Fruit fly (Drosophila melanogaster): ENCODE measurements around the gene CG4743.

CG4743 gene

DNA sequence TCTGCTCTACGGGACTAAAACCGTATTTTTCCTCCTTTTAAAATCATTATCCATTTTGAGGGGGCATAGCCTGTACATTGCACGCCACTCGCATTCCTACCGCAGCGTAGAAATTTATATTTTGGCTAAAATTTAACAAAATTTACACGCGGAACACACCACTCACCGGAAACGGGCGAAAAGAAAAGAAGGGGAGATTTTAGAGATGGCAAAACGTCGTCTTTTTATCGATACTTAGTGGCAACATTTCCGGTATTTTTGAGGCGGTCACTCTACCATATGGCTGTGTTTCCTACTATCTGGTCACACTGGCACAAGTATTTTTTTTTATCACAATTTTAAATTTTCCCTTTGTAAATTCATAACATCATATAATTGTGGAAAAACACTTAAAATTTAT is 4.5 kb upstream of the CG4743 start, which contains the start of gene RpL27 (continued):
- TF ChIP-seq jumu (GFP tag; optimal IDR thresholded peaks at IDR 0.05) (no peak), Elba2 (GFP tag; optimal IDR thresholded peaks at IDR 0.05) (no peak), ERR (GFP tag; optimal IDR thresholded peaks at IDR 0.05) (peak; percentile 75), fd96Cb (tag; optimal IDR thresholded peaks at IDR 0.05) (peak; percentile 31), Dek (tag; optimal IDR thresholded peaks at IDR 0.05) (peak; percentile 68), pzg (GFP tag; optimal IDR thresholded peaks at IDR 0.05) (peak; percentile 90), crp (GFP tag; optimal IDR thresholded peaks at IDR 0.05) (peak; percentile 1 to 82), Ets97D (GFP tag; optimal IDR thresholded peaks at IDR 0.05) (peak; percentile 99), CG13123 (GFP tag; optimal IDR thresholded peaks at IDR 0.05) (peak; percentile 44), CG4360 (GFP tag; IDR thresholded peaks at IDR 0.05) (0 out of 2 replicates have a peak, but pooled peaks have one; percentile 23), Hr39 (optimal IDR thresholded peaks at IDR 0.05) (no peak), NC2β (GFP tag; optimal IDR thresholded peaks at IDR 0.05) (peak; percentile 96), Dip2 (GFP tag; IDR thresholded peaks at IDR 0.05) (no peak), ken (GFP tag; IDR thresholded peaks at IDR 0.05) (peak; percentile 85; the same call in 2 of the 3 replicates), CG14860 (GFP tag; IDR thresholded peaks at IDR 0.05; ENCODE audit: partially characterized antibody) (no peak), gsb (GFP tag; IDR thresholded peaks at IDR 0.05) (0 out of 2 replicates have a peak, but pooled peaks have one; percentile 41), bigmax (GFP tag; optimal IDR thresholded peaks at IDR 0.05) (peak; percentile 70), B-H1 (GFP tag; IDR thresholded peaks at IDR 0.05) (peak; percentile 42; the same call in 1 of the 3 replicates), Ada2b (GFP tag; IDR thresholded peaks at IDR 0.05) (peak; percentile 58; the same call in 1 of the 2 replicates), CG10321 (GFP tag; IDR thresholded peaks at IDR 0.05) (peak; percentile 24; the same call in 1 of the 2 replicates), CG18476 (GFP tag; optimal IDR thresholded peaks at IDR 0.05) (no peak), CG15696 (tag; optimal IDR thresholded peaks at IDR 0.05) (peak; percentile 46), jing (GFP tag; optimal IDR thresholded peaks at IDR 0.05) (no peak), ttk (GFP tag; IDR thresholded peaks at IDR 0.05) (peak; percentile 63; the same call in 1 of the 2 replicates), z (GFP tag; IDR thresholded peaks at IDR 0.05) (no peak), sens-2 (GFP tag; IDR thresholded peaks at IDR 0.05) (peak; percentile 57), CG31365 (tag; optimal IDR thresholded peaks at IDR 0.05) (peak; percentile 72), CG2129 (GFP tag; IDR thresholded peaks at IDR 0.05; ENCODE audit: partially characterized antibody) (no peak), CG12942 (GFP tag; optimal IDR thresholded peaks at IDR 0.05) (peak; percentile 41), twi (tag; optimal IDR thresholded peaks at IDR 0.05) (peak; percentile 75), Drgx (GFP tag; IDR thresholded peaks at IDR 0.05) (peak; percentile 39; the same call in 1 of the 2 replicates), NFAT (GFP tag; IDR thresholded peaks at IDR 0.05) (peak; percentile 81), stwl (tag; optimal IDR thresholded peaks at IDR 0.05) (peak; percentile 88), CG12391 (tag; optimal IDR thresholded peaks at IDR 0.05) (peak; percentile 76), CkIIα-i1 (GFP tag; IDR thresholded peaks at IDR 0.05) (no peak), GATAe (GFP tag; conservative IDR thresholded peaks at IDR 0.05) (0 out of 2 replicates have a peak, but pooled peaks have one; percentile 8), CG9817 (tag; optimal IDR thresholded peaks at IDR 0.05) (peak; percentile 71), ems (GFP tag; optimal IDR thresholded peaks at IDR 0.05) (peak; percentile 77), sim (GFP tag; IDR thresholded peaks at IDR 0.05) (peak; percentile 53; the same call in 1 of the 2 replicates), hth (optimal IDR thresholded peaks at IDR 0.05) (no peak), Taf1 (GFP tag; IDR thresholded peaks at IDR 0.05) (peak; percentile 41; the same call in 1 of the 2 replicates), CG3163 (GFP tag; optimal IDR thresholded peaks at IDR 0.05) (peak; percentile 13), psq (GFP tag; optimal IDR thresholded peaks at IDR 0.05) (peak; percentile 27), gcm (GFP tag; optimal IDR thresholded peaks at IDR 0.05) (peak; percentile 75), CG6254 (GFP tag; optimal IDR thresholded peaks at IDR 0.05) (peak; percentile 50), sc (optimal IDR thresholded peaks at IDR 0.05) (no peak), sc (GFP tag; optimal IDR thresholded peaks at IDR 0.05) (peak; percentile 63), fd3F (GFP tag; optimal IDR thresholded peaks at IDR 0.05) (peak; percentile 60), HmgD (GFP tag; optimal IDR thresholded peaks at IDR 0.05) (peak; percentile 78), cg (GFP tag; optimal IDR thresholded peaks at IDR 0.05) (no peak), mam (GFP tag; optimal IDR thresholded peaks at IDR 0.05) (peak; percentile 71)

All from whole organism, embryonic.